Worm (Caenorhabditis elegans): ENCODE results near the gene F23D12.7.
A peak's percentile ranks its signal among the peaks of the same experiment; 100 is the strongest.

ce11 chrX:14502116-14502587 is 48.5 kb upstream of the F23D12.7 start:
- TF ChIP-seq lin-13 (tag; optimal IDR thresholded peaks at IDR 0.05), result no peak
- no peak for TF ChIP-seq nhr-12 (tag; optimal IDR thresholded peaks at IDR 0.05)
- TF ChIP-seq lsy-2 (tag; optimal IDR thresholded peaks at IDR 0.05), result no peak
- peak; percentile 48 for TF ChIP-seq unc-62 (GFP tag; optimal IDR thresholded peaks at IDR 0.05)
- TF ChIP-seq snpc-4 (tag; optimal IDR thresholded peaks at IDR 0.05), result no peak
- TF ChIP-seq elt-3 (tag; optimal IDR thresholded peaks at IDR 0.05), result no peak
- TF ChIP-seq blmp-1 (tag; optimal IDR thresholded peaks at IDR 0.05), result no peak
- no peak for TF ChIP-seq mls-2 (tag; optimal IDR thresholded peaks at IDR 0.05)
- TF ChIP-seq ceh-83 (GFP tag; optimal IDR thresholded peaks at IDR 0.05), result no peak
- no peak for TF ChIP-seq nhr-237 (tag; optimal IDR thresholded peaks at IDR 0.05)
